Worm (Caenorhabditis elegans): Measurements from ENCODE around the gene T28C12.1.

Gene T28C12.1

DNA sequence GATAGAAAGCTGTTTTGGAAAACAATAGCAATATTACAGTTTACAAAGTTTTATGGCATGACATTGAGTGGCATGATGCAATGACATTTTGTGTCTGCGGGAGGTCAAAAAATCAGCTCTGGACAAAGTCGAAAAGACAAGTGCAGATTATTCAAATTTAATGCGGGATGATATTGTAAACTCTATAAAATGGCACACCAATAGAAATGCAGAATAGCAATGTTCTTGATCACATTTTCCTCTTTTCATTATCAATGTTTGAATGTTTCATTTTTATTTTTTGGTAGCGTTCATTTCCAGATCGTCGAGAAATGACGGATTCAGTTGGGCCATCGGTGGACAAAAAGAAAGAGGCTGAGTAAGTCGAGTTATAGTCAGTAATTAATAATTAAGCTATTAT, 2.8 kb upstream of the T28C12.1 start, which contains the start of gene T28C12.2:
Gene T28C12.2, plus strand, starts transcription at position 301 of the 400 bp plus-strand sequence.
- no peak for TF ChIP-seq elt-2 (tag; optimal IDR thresholded peaks at IDR 0.05)
- TF ChIP-seq ama-1 (optimal IDR thresholded peaks at IDR 0.05), result no peak
- no peak for TF ChIP-seq unc-55 (GFP tag; optimal IDR thresholded peaks at IDR 0.05)
- TF ChIP-seq tbx-2 (tag; optimal IDR thresholded peaks at IDR 0.05), result no peak
- no peak for TF ChIP-seq lin-11 (tag; optimal IDR thresholded peaks at IDR 0.05)
- no peak for TF ChIP-seq unc-42 (tag; optimal IDR thresholded peaks at IDR 0.05)
- TF ChIP-seq che-1 (tag; optimal IDR thresholded peaks at IDR 0.05), result no peak
- no peak for TF ChIP-seq hlh-30 (tag; optimal IDR thresholded peaks at IDR 0.05; ENCODE audit: insufficient read depth)
- TF ChIP-seq pqm-1 (tag; optimal IDR thresholded peaks at IDR 0.05), result no peak
- TF ChIP-seq pax-1 (tag; optimal IDR thresholded peaks at IDR 0.05), result no peak
- no peak for TF ChIP-seq ceh-31 (tag; optimal IDR thresholded peaks at IDR 0.05)
- no peak for TF ChIP-seq ttx-3 (tag; optimal IDR thresholded peaks at IDR 0.05)
- no peak for TF ChIP-seq nhr-232 (tag; optimal IDR thresholded peaks at IDR 0.05)
- TF ChIP-seq fax-1 (tag; optimal IDR thresholded peaks at IDR 0.05), result no peak

DNA sequence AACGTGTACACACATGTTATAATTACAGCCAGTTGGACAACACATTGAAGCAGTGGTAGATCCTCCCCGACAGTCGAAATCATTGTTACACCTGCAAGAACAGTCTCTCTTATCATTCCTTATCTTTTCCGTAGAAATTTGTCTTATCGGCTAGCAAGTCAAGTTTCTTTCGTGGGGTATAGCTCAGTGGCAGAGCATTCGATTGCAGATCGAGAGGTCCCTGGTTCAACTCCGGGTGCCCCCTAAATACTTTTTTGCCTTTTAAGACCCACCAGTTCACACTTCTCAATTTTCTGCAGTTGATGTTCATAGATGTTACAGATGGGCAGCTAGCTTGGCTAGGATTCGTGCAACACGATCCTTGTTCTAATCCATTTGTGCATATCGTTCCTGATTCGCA, 3.5 kb downstream of the T28C12.1 start:
- TF ChIP-seq npax-4 (tag; optimal IDR thresholded peaks at IDR 0.05) (no peak), pat-9 (tag; optimal IDR thresholded peaks at IDR 0.05) (no peak), ceh-34 (tag; optimal IDR thresholded peaks at IDR 0.05) (no peak), lim-6 (tag; optimal IDR thresholded peaks at IDR 0.05) (no peak), zip-5 (tag; optimal IDR thresholded peaks at IDR 0.05) (no peak), pag-3 (tag; optimal IDR thresholded peaks at IDR 0.05; ENCODE audit: borderline replicate concordance) (no peak), pha-4 (tag; optimal IDR thresholded peaks at IDR 0.05) (no peak), ztf-16 (tag; optimal IDR thresholded peaks at IDR 0.05) (no peak), hlh-30 (tag; optimal IDR thresholded peaks at IDR 0.05; ENCODE audit: insufficient read depth) (no peak), lin-11 (tag; optimal IDR thresholded peaks at IDR 0.05) (no peak), unc-3 (GFP tag; conservative IDR thresholded peaks at IDR 0.05) (no peak), unc-3 (tag; optimal IDR thresholded peaks at IDR 0.05) (no peak), ceh-30 (tag; optimal IDR thresholded peaks at IDR 0.05) (no peak), pha-2 (tag; optimal IDR thresholded peaks at IDR 0.05) (no peak), fkh-10 (GFP tag; optimal IDR thresholded peaks at IDR 0.05) (no peak), unc-86 (tag; optimal IDR thresholded peaks at IDR 0.05) (no peak), ceh-19 (GFP tag; optimal IDR thresholded peaks at IDR 0.05) (no peak)

DNA sequence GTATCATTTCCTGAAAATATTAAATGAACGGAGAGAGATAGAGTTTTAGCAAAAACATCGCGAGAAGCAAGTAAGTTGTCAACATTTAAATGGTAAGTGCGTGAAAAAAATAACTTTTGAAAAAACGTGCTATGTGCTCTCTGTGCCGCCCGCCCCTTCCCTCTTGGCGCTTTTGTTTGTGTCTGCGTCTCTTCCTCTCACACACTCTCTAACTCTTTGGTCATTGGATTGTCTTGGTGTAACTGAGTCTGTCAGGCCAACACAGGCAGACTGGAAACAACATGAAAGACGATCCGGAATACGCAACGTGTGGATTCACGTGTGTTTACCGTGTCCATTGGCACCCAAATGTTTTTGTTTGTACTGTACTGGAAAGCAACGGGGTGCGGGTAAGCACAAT, 4.4 kb downstream of the T28C12.1 start, which contains the start of gene T28C12.6:
Gene T28C12.6, minus strand, starts transcription at position 12 of the 400 bp plus-strand sequence.
- no peak for TF ChIP-seq pha-4 (tag; optimal IDR thresholded peaks at IDR 0.05)
- no peak for TF ChIP-seq unc-3 (GFP tag; conservative IDR thresholded peaks at IDR 0.05)
- TF ChIP-seq unc-3 (tag; optimal IDR thresholded peaks at IDR 0.05), result no peak
- no peak for TF ChIP-seq ceh-9 (tag; optimal IDR thresholded peaks at IDR 0.05)
- TF ChIP-seq C08G9.2 (tag; optimal IDR thresholded peaks at IDR 0.05), result no peak
- TF ChIP-seq hlh-8 (tag; optimal IDR thresholded peaks at IDR 0.05), result no peak
- no peak for TF ChIP-seq ama-1 (optimal IDR thresholded peaks at IDR 0.05)
- no peak for TF ChIP-seq pqm-1 (tag; optimal IDR thresholded peaks at IDR 0.05)
- no peak for TF ChIP-seq nhr-11 (tag; optimal IDR thresholded peaks at IDR 0.05)
- TF ChIP-seq ceh-6 (GFP tag; optimal IDR thresholded peaks at IDR 0.05), result no peak
- TF ChIP-seq ztf-16 (tag; optimal IDR thresholded peaks at IDR 0.05), result no peak
- TF ChIP-seq ceh-19 (GFP tag; optimal IDR thresholded peaks at IDR 0.05), result no peak
- no peak for TF ChIP-seq ceh-24 (tag; optimal IDR thresholded peaks at IDR 0.05)
- TF ChIP-seq zip-5 (tag; optimal IDR thresholded peaks at IDR 0.05), result no peak
- TF ChIP-seq ceh-31 (tag; optimal IDR thresholded peaks at IDR 0.05), result no peak
- no peak for TF ChIP-seq fkh-6 (tag; optimal IDR thresholded peaks at IDR 0.05)
- no peak for TF ChIP-seq T23F11.4 (GFP tag; optimal IDR thresholded peaks at IDR 0.05)
- TF ChIP-seq K02D7.2 (tag; optimal IDR thresholded peaks at IDR 0.05), result no peak
- no peak for TF ChIP-seq npax-4 (tag; optimal IDR thresholded peaks at IDR 0.05)
- no peak for TF ChIP-seq ceh-48 (tag; optimal IDR thresholded peaks at IDR 0.05)
- no peak for TF ChIP-seq mec-3 (tag; optimal IDR thresholded peaks at IDR 0.05; ENCODE audit: borderline replicate concordance)

Measured in whole organism, late embryonic.